Worm (Caenorhabditis elegans) whole organism, L1 larva: Measurements from ENCODE around the gene acs-2.

ENCODE experiments used
- ama-1 ChIP-seq: fragments of 150-350 bp; optimal IDR thresholded peaks from 2 replicates; lab custom pipeline; 2014
- ets-5 ChIP-seq: fragments of 200-800 bp; sonication (Bioruptor generic); IDR thresholded peaks from 2 replicates; pipeline ENCODE4 v1.3.6; 2022; ENCODE audit warnings: missing genetic modification characterization, missing compliant biosample characterization
- snpc-4 ChIP-seq: fragments of 150-350 bp; optimal IDR thresholded peaks from 2 replicates; lab custom pipeline; 2014; ENCODE audit warnings: missing biosample characterization, missing genetic modification characterization
- sptf-1 ChIP-seq: fragments of 150-350 bp; optimal IDR thresholded peaks from 2 replicates; lab custom pipeline; 2014; ENCODE audit warnings: missing biosample characterization, missing genetic modification characterization
- vab-15 ChIP-seq: sonication (generic microtip); optimal IDR thresholded peaks from 2 replicates; lab custom pipeline; 2017; ENCODE audit warnings: missing genotype, mild to moderate bottlenecking, missing genetic modification characterization, missing compliant biosample characterization

DNA sequence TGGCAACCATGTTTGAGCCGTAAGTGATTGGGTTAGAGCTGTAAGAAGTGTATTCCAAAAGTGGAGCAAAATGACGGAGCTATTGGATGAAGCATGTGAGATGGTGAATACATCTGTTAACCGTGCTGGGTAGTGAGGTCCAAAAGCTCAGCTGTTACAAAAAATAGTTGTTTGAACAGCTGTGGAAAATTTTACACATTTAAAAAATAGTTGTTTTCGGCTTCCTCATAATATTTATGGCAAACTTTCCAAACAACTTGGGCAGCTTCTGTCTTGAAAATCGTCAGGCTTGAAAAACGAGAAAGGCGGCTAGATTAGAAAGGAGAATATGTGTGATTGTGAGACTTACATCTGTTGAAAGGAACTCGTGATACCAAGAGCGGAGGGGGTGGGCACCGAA lies 37.9 kb downstream of the acs-2 start, which contains the start of gene fbxa-154:
- no peak for TF ChIP-seq snpc-4 (tag; lab: Kevin White, UChicago)
- TF ChIP-seq sptf-1 (tag; lab: Kevin White, UChicago): no peak
- TF ChIP-seq vab-15 (tag; lab: Kevin White, UChicago): no peak
- TF ChIP-seq ama-1 (lab: Kevin White, UChicago): no peak
- no peak for TF ChIP-seq ets-5 (GFP tag; lab: Robert Waterston, UW)
